Fruit fly (Drosophila melanogaster) whole organism, embryonic: ENCODE measurements around the gene Vha16-2.

Experiments
- B-H2 ChIP-seq: fragments of 200-800 bp; sonication (Bioruptor generic); optimal IDR thresholded peaks from 2 replicates; lab custom pipeline; 2018; ENCODE audit warnings: missing biosample characterization, mild to moderate bottlenecking, missing genetic modification characterization
- CG10654 ChIP-seq: fragments of 200-800 bp; sonication (Bioruptor generic); optimal IDR thresholded peaks from 2 replicates; lab custom pipeline; 2016; ENCODE audit warnings: missing biosample characterization, missing genetic modification characterization
- CG10959 ChIP-seq: fragments of 200-800 bp; sonication (Bioruptor generic); IDR thresholded peaks from 2 replicates; pipeline ENCODE4 v1.3.6; 2022; ENCODE audit warnings: missing biosample characterization, missing genetic modification characterization
- CG12071 ChIP-seq: fragments of 200-800 bp; sonication (Bioruptor generic); optimal IDR thresholded peaks from 3 replicates; lab custom pipeline; 2018; ENCODE audit warnings: missing biosample characterization, mild to moderate bottlenecking, missing genetic modification characterization
- CG1233 ChIP-seq: fragments of 200-800 bp; sonication (Bioruptor generic); optimal IDR thresholded peaks from 4 replicates; lab custom pipeline; 2018; ENCODE audit warnings: missing biosample characterization, mild to moderate bottlenecking, missing genetic modification characterization
- CG12744 ChIP-seq: fragments of 200-800 bp; sonication (Bioruptor generic); optimal IDR thresholded peaks from 2 replicates; lab custom pipeline; 2016; ENCODE audit warnings: missing biosample characterization, missing genetic modification characterization
- CG12942 ChIP-seq: fragments of 200-800 bp; sonication (Bioruptor generic); optimal IDR thresholded peaks from 3 replicates; lab custom pipeline; 2016; ENCODE audit warnings: missing biosample characterization, missing genetic modification characterization
- CG17359 ChIP-seq: fragments of 200-800 bp; sonication (Bioruptor generic); optimal IDR thresholded peaks from 3 replicates; lab custom pipeline; 2018; ENCODE audit warnings: missing biosample characterization, mild to moderate bottlenecking, missing genetic modification characterization, moderate library complexity
- CG17385 ChIP-seq: fragments of 200-800 bp; sonication (Bioruptor generic); optimal IDR thresholded peaks from 3 replicates; lab custom pipeline; 2018; ENCODE audit warnings: missing biosample characterization, mild to moderate bottlenecking, missing genetic modification characterization
- CG18764 ChIP-seq: fragments of 200-800 bp; sonication (Bioruptor generic); optimal IDR thresholded peaks from 3 replicates; lab custom pipeline; 2016; ENCODE audit warnings: missing biosample characterization, missing genetic modification characterization
- CG2875 ChIP-seq: fragments of 200-800 bp; sonication (Bioruptor generic); optimal IDR thresholded peaks from 2 replicates; lab custom pipeline; 2017; ENCODE audit warnings: missing biosample characterization, mild to moderate bottlenecking, missing genetic modification characterization, missing genetic modification reagents
- CG30403 ChIP-seq: fragments of 200-800 bp; sonication (Bioruptor generic); optimal IDR thresholded peaks from 3 replicates; lab custom pipeline; 2016; ENCODE audit warnings: missing biosample characterization, missing genetic modification characterization
- CG32532 ChIP-seq: fragments of 200-800 bp; sonication (Bioruptor generic); IDR thresholded peaks from 2 replicates; pipeline ENCODE4 v1.3.6; 2022; ENCODE audit warnings: missing biosample characterization, missing genetic modification characterization
- CG32767 ChIP-seq: fragments of 200-800 bp; sonication (Bioruptor generic); IDR thresholded peaks from 2 replicates; pipeline ENCODE4 v1.3.6; 2022; ENCODE audit warnings: missing biosample characterization, missing genetic modification characterization
- CG6791 ChIP-seq: fragments of 200-800 bp; sonication (Bioruptor generic); IDR thresholded peaks from 3 replicates; pipeline ENCODE4 v1.3.6; 2022; ENCODE audit warnings: missing biosample characterization, missing genetic modification characterization; ENCODE audit not compliant: partially characterized antibody
- CG8388 ChIP-seq: fragments of 200-800 bp; sonication (Bioruptor generic); optimal IDR thresholded peaks from 2 replicates; lab custom pipeline; 2019; ENCODE audit warnings: missing biosample characterization, mild to moderate bottlenecking, missing genetic modification characterization, moderate library complexity
- CG9215 ChIP-seq: fragments of 200-800 bp; sonication (Bioruptor generic); IDR thresholded peaks from 2 replicates; pipeline ENCODE4 v1.3.6; 2022; ENCODE audit warnings: missing biosample characterization, missing genetic modification characterization
- CG9437 ChIP-seq: fragments of 200-800 bp; sonication (Bioruptor generic); optimal IDR thresholded peaks from 2 replicates; lab custom pipeline; 2018; ENCODE audit warnings: missing biosample characterization, mild to moderate bottlenecking, missing genetic modification characterization
- Hand ChIP-seq: fragments of 200-800 bp; sonication (Bioruptor generic); optimal IDR thresholded peaks from 2 replicates; lab custom pipeline; 2017; ENCODE audit warnings: mild to moderate bottlenecking, missing biosample characterization, missing genetic modification reagents, missing genetic modification characterization
- Hey ChIP-seq: fragments of 200-800 bp; sonication (Bioruptor generic); optimal IDR thresholded peaks from 3 replicates; lab custom pipeline; 2018; ENCODE audit warnings: missing biosample characterization, mild to moderate bottlenecking, missing genetic modification characterization
- Pdp1 ChIP-seq, 2 experiments: fragments of 200-800 bp; sonication (Bioruptor generic); optimal IDR thresholded peaks; 3 replicates each; lab custom pipeline; 2016; ENCODE audit warnings: missing biosample characterization in 2 of 2, missing genetic modification characterization in 2 of 2, mild to moderate bottlenecking in 1 of 2, moderate library complexity in 1 of 2
- Xrp1 ChIP-seq: fragments of 200-800 bp; sonication (Bioruptor generic); IDR thresholded peaks from 2 replicates; pipeline ENCODE4 v1.3.6; 2022; ENCODE audit warnings: missing biosample characterization, missing genetic modification characterization
- ato ChIP-seq: fragments of 200-800 bp; sonication (Bioruptor generic); IDR thresholded peaks from 2 replicates; pipeline ENCODE4 v1.3.6; 2022; ENCODE audit warnings: missing biosample characterization, missing genetic modification characterization; ENCODE audit not compliant: partially characterized antibody
- bbx ChIP-seq: fragments of 200-800 bp; sonication (Bioruptor generic); IDR thresholded peaks from 2 replicates; pipeline ENCODE4 v1.3.6; 2022; ENCODE audit warnings: missing biosample characterization, missing genetic modification characterization; ENCODE audit not compliant: partially characterized antibody
- caup ChIP-seq: fragments of 200-800 bp; sonication (Bioruptor generic); optimal IDR thresholded peaks from 3 replicates; lab custom pipeline; 2017; ENCODE audit warnings: missing biosample characterization, mild to moderate bottlenecking, missing genetic modification characterization, moderate library complexity; ENCODE audit not compliant: severe bottlenecking
- chm ChIP-seq: fragments of 200-800 bp; sonication (Bioruptor generic); IDR thresholded peaks from 2 replicates; pipeline ENCODE4 v1.3.6; 2022; ENCODE audit warnings: missing biosample characterization, missing genetic modification characterization
- ci ChIP-seq: fragments of 200-800 bp; sonication (Bioruptor generic); IDR thresholded peaks from 3 replicates; pipeline ENCODE4 v1.3.6; 2022; ENCODE audit warnings: missing biosample characterization, missing genetic modification characterization
- corto ChIP-seq: fragments of 200-800 bp; sonication (Bioruptor generic); optimal IDR thresholded peaks from 2 replicates; lab custom pipeline; 2016; ENCODE audit warnings: missing biosample characterization, mild to moderate bottlenecking, missing genetic modification characterization, moderate library complexity
- crol ChIP-seq: fragments of 200-800 bp; sonication (Bioruptor generic); IDR thresholded peaks from 2 replicates; pipeline ENCODE4 v1.3.6; 2022; ENCODE audit warnings: missing biosample characterization, missing genetic modification characterization
- dpn ChIP-seq, 2 experiments: fragments of 200-800 bp; sonication (Bioruptor generic); optimal IDR thresholded peaks; 3 replicates each; lab custom pipeline; 2016; ENCODE audit warnings: missing biosample characterization in 2 of 2, missing genetic modification characterization in 2 of 2
- eyg ChIP-seq: fragments of 200-800 bp; sonication (Bioruptor generic); optimal IDR thresholded peaks from 3 replicates; lab custom pipeline; 2016; ENCODE audit warnings: missing biosample characterization, missing genetic modification characterization
- fd102C ChIP-seq: fragments of 200-800 bp; sonication (Bioruptor generic); optimal IDR thresholded peaks from 2 replicates; lab custom pipeline; 2018; ENCODE audit warnings: missing biosample characterization, mild to moderate bottlenecking, missing genetic modification characterization, moderate library complexity
- gem ChIP-seq: fragments of 200-800 bp; sonication (Bioruptor generic); optimal IDR thresholded peaks from 2 replicates; lab custom pipeline; 2019; ENCODE audit warnings: missing biosample characterization, mild to moderate bottlenecking, missing genetic modification characterization, moderate library complexity
- insv ChIP-seq, 2 experiments: fragments of 200-800 bp; sonication (Bioruptor generic); optimal IDR thresholded peaks; 3 replicates each; lab custom pipeline; 2016 to 2018; ENCODE audit warnings: missing biosample characterization in 2 of 2, missing genetic modification characterization in 2 of 2
- jing ChIP-seq: fragments of 200-800 bp; sonication (Bioruptor generic); optimal IDR thresholded peaks from 2 replicates; lab custom pipeline; 2018; ENCODE audit warnings: missing biosample characterization, mild to moderate bottlenecking, missing genetic modification characterization
- klu ChIP-seq: fragments of 200-800 bp; sonication (Bioruptor generic); IDR thresholded peaks from 2 replicates; pipeline ENCODE4 v1.3.6; 2022; ENCODE audit warnings: missing biosample characterization, missing genetic modification characterization
- kni ChIP-seq: fragments of 200-800 bp; sonication (Bioruptor generic); optimal IDR thresholded peaks from 3 replicates; lab custom pipeline; 2017; ENCODE audit warnings: mild to moderate bottlenecking, missing biosample characterization, missing genetic modification reagents, missing genetic modification characterization
- lmd ChIP-seq: fragments of 200-800 bp; sonication (Bioruptor generic); IDR thresholded peaks from 2 replicates; pipeline ENCODE4 v1.3.6; 2022; ENCODE audit warnings: missing biosample characterization, missing genetic modification characterization
- mirr ChIP-seq: fragments of 200-800 bp; sonication (Bioruptor generic); optimal IDR thresholded peaks from 3 replicates; lab custom pipeline; 2018; ENCODE audit warnings: missing biosample characterization, mild to moderate bottlenecking, missing genetic modification characterization
- otp ChIP-seq: fragments of 200-800 bp; sonication (Bioruptor generic); IDR thresholded peaks from 3 replicates; pipeline ENCODE4, ENCODE4 v1.3.6; 2022; ENCODE audit warnings: missing biosample characterization, missing genetic modification characterization
- phol ChIP-seq: fragments of 200-800 bp; sonication (Bioruptor generic); optimal IDR thresholded peaks from 3 replicates; lab custom pipeline; 2018; ENCODE audit warnings: missing biosample characterization, mild to moderate bottlenecking, missing genetic modification characterization, moderate library complexity
- pita ChIP-seq: fragments of 200-800 bp; sonication (Bioruptor generic); optimal IDR thresholded peaks from 2 replicates; lab custom pipeline; 2017; ENCODE audit warnings: missing biosample characterization, mild to moderate bottlenecking, missing genetic modification characterization
- psq ChIP-seq: fragments of 200-800 bp; sonication (Bioruptor generic); optimal IDR thresholded peaks from 2 replicates; lab custom pipeline; 2017; ENCODE audit warnings: missing biosample characterization, missing genetic modification characterization
- pzg ChIP-seq: fragments of 200-800 bp; sonication (Bioruptor generic); optimal IDR thresholded peaks from 3 replicates; lab custom pipeline; 2018; ENCODE audit warnings: missing biosample characterization, mild to moderate bottlenecking, missing genetic modification characterization, moderate library complexity
- run ChIP-seq: fragments of 200-800 bp; sonication (Bioruptor generic); optimal IDR thresholded peaks from 3 replicates; lab custom pipeline; 2018; ENCODE audit warnings: missing biosample characterization, mild to moderate bottlenecking, missing genetic modification characterization
- sens ChIP-seq: fragments of 200-800 bp; sonication (Bioruptor generic); peaks from one replicate; lab custom pipeline; 2016; ENCODE audit warnings: missing biosample characterization, missing genetic modification characterization
- slp2 ChIP-seq: fragments of 200-800 bp; sonication (Bioruptor generic); optimal IDR thresholded peaks from 2 replicates; lab custom pipeline; 2016; ENCODE audit warnings: missing biosample characterization, missing genetic modification characterization
- tgo ChIP-seq: fragments of 200-800 bp; sonication (Bioruptor generic); IDR thresholded peaks from 3 replicates; pipeline ENCODE4 v1.3.6; 2022; ENCODE audit warnings: missing biosample characterization, missing genetic modification characterization
- twi ChIP-seq: fragments of 200-800 bp; optimal IDR thresholded peaks from 2 replicates; lab custom pipeline; 2019; ENCODE audit warnings: missing biosample characterization, mild to moderate bottlenecking, missing genetic modification characterization, moderate library complexity
- z ChIP-seq: fragments of 200-800 bp; sonication (Bioruptor generic); IDR thresholded peaks from 3 replicates; pipeline ENCODE4 v1.3.6; 2022; ENCODE audit warnings: missing biosample characterization, missing genetic modification characterization

Gene Vha16-2

DNA sequence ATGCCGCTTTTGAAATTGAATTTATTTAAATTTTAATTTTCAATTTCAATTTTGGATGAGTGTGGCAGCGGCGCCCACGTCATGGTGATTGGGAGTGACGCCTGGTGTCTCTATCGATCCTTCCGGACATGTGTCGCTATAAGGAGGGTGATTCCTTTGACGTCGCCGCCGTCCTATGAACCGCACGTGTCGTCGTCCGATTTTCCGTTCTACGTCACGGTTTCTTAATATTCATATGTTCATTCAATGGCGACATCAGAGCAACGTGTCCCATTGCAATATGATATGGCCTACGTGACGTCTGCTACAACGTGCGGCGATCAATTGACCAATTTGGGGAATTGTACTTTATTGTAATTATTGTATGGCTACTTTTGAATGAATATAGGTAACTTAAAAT lies 42.3 kb upstream of the Vha16-2 start:
- TF ChIP-seq ci (GFP tag; lab: Robert Waterston, UW) (0 out of 3 replicates have a peak, but pooled peaks have one; percentile 19), tgo (GFP tag; lab: Robert Waterston, UW) (no peak), kni (peak; percentile 26), Hey (tag; lab: Kevin White, UChicago) (peak; percentile 70), insv (GFP tag; optimal IDR thresholded peaks at IDR 0.05; lab: Kevin White, UChicago) (no peak), sens (GFP tag; lab: Kevin White, UChicago) (peak; percentile 60), twi (tag; lab: Kevin White, UChicago) (peak; percentile 88)

DNA sequence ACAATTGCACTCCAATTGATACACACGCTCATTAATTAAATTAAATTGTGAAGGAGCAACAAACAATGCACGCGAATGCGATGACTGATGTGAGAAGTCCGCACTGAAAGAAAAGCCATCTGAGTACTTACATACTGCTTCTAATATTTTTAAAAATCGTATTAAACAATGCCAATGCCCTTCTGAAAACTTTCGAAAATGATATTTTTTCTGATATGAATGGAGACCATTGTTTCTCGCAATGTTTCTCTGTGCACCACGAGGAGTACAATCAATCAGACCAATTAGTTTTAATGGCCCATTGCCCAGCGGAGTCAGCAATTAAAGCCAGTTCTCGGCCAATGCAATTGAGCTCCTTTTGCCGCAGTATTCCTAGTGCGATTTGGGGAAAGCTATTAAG lies 41.6 kb upstream of the Vha16-2 start:
- TF ChIP-seq eyg (GFP tag; lab: Kevin White, UChicago) = no peak
- TF ChIP-seq crol (GFP tag; lab: Robert Waterston, UW) = no peak
- TF ChIP-seq pzg (GFP tag; lab: Kevin White, UChicago) = no peak
- no peak for TF ChIP-seq CG1233 (GFP tag; lab: Kevin White, UChicago)
- TF ChIP-seq z (GFP tag; lab: Robert Waterston, UW) = no peak
- peak; percentile 61 for TF ChIP-seq CG10959 (GFP tag; lab: Robert Waterston, UW)
- no peak for TF ChIP-seq B-H2
- TF ChIP-seq CG32767 (GFP tag; lab: Robert Waterston, UW) = no peak
- no peak for TF ChIP-seq klu (GFP tag; lab: Robert Waterston, UW)
- no peak for TF ChIP-seq CG9437 (GFP tag; lab: Kevin White, UChicago)
- TF ChIP-seq Pdp1 (GFP tag; optimal IDR thresholded peaks at IDR 0.05; lab: Kevin White, UChicago) = peak in 1 of 2 experiments; percentile 4
- no peak for TF ChIP-seq dpn (GFP tag; optimal IDR thresholded peaks at IDR 0.05; lab: Kevin White, UChicago)
- TF ChIP-seq CG10654 (GFP tag; lab: Kevin White, UChicago) = no peak
- TF ChIP-seq CG8388 = no peak
- 0 out of 3 replicates have a peak, but pooled peaks have one; percentile 25 for TF ChIP-seq otp
- no peak for TF ChIP-seq ato (GFP tag; lab: Robert Waterston, UW)
- TF ChIP-seq lmd (GFP tag; lab: Robert Waterston, UW) = no peak
- TF ChIP-seq mirr (GFP tag; lab: Kevin White, UChicago) = no peak
- TF ChIP-seq pita (GFP tag; lab: Kevin White, UChicago) = no peak
- TF ChIP-seq psq (GFP tag; lab: Kevin White, UChicago) = no peak
- peak; percentile 70 for TF ChIP-seq Xrp1
- no peak for TF ChIP-seq CG17385
- peak; percentile 37 for TF ChIP-seq gem (tag; lab: Kevin White, UChicago)
- no peak for TF ChIP-seq CG6791 (GFP tag; lab: Robert Waterston, UW)
- TF ChIP-seq phol (tag; lab: Kevin White, UChicago) = peak; percentile 23
- TF ChIP-seq twi (tag; lab: Kevin White, UChicago) = no peak
- peak; percentile 15 for TF ChIP-seq slp2 (GFP tag; lab: Kevin White, UChicago)
- no peak for TF ChIP-seq chm (GFP tag; lab: Robert Waterston, UW)
- no peak for TF ChIP-seq CG18764 (GFP tag; lab: Kevin White, UChicago)
- TF ChIP-seq jing (GFP tag; lab: Kevin White, UChicago) = no peak
- TF ChIP-seq CG9215 = no peak
- no peak for TF ChIP-seq CG12942 (GFP tag; lab: Kevin White, UChicago)
- peak; percentile 20 for TF ChIP-seq CG30403 (GFP tag; lab: Kevin White, UChicago)
- TF ChIP-seq Hand (GFP tag; lab: Kevin White, UChicago) = no peak
- no peak for TF ChIP-seq CG32532 (GFP tag; lab: Robert Waterston, UW)
- TF ChIP-seq CG12071 (GFP tag; lab: Kevin White, UChicago) = no peak
- TF ChIP-seq CG2875 (GFP tag; lab: Kevin White, UChicago) = no peak
- no peak for TF ChIP-seq run (tag; lab: Kevin White, UChicago)
- no peak for TF ChIP-seq bbx (GFP tag; lab: Robert Waterston, UW)
- TF ChIP-seq CG17359 (tag; lab: Kevin White, UChicago) = no peak
- no peak for TF ChIP-seq CG12744 (GFP tag; lab: Kevin White, UChicago)
- TF ChIP-seq corto = no peak
- no peak for TF ChIP-seq caup (GFP tag; lab: Kevin White, UChicago)
- no peak for TF ChIP-seq fd102C (GFP tag; lab: Kevin White, UChicago)
